Worm (Caenorhabditis elegans): ENCODE results near the gene col-109.

Gene col-109

DNA sequence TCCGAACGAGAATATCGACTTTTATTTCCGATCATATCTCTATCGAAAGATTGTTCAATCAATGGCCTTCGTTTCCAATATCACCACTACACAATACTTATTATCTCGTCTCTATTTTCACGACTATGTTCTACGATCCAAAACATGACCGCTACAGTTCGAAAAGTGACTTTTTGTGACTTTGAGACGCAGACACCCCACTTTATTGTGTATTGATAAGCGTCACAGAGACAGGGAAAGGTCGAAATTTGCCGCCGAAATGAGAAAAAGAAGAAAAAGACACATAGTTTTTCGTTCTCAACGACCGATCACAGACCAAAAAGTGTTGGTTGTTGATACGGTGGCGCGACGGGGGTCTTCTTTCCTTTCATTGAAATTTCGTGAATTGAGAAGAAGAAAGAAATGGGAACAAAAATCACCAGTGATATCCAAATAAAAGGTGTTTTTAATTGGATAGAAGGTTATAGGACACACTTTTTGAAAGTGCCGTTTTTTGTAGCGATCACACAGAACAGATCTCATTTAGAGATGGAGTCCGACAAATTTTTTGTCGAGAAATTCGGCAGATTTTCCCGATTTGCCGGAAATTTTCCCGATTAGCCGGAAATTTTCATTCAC is 39.4 kb upstream of the col-109 start:
- no peak for TF ChIP-seq mls-2 (tag; optimal IDR thresholded peaks at IDR 0.05)
- no peak for TF ChIP-seq flh-1 (GFP tag; optimal IDR thresholded peaks at IDR 0.05)
- TF ChIP-seq nhr-237 (tag; optimal IDR thresholded peaks at IDR 0.05) = no peak
- TF ChIP-seq ztf-11 (tag; optimal IDR thresholded peaks at IDR 0.05) = no peak
- TF ChIP-seq bed-3 (GFP tag; optimal IDR thresholded peaks at IDR 0.05) = no peak
- TF ChIP-seq lin-32 (GFP tag; optimal IDR thresholded peaks at IDR 0.05) = no peak
- no peak for TF ChIP-seq M03D4.4 (tag; optimal IDR thresholded peaks at IDR 0.05)

DNA sequence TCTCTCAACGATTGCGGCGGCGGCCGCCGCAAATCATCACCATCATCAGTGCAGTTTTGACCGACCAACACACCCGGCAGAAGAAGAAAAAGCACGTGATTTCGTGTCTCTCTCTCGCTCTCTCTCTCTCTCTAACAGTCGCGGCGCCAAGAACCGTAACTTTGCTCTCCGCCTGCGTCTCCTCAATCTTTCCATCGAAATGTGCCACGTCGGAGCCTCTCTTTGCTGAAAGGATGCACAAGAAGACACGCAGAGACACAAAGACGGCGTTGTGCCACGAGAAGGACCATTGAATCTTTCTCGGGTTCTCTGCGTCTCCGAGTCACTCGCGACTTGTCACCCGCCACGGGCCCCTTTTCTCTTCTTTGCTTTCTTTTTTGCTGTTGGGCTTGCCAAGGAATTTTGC is 37.8 kb upstream of the col-109 start:
- TF ChIP-seq unc-120 (tag; optimal IDR thresholded peaks at IDR 0.05; ENCODE audit: poor library complexity, severe bottlenecking) (peak; percentile 55), unc-62 (GFP tag; optimal IDR thresholded peaks at IDR 0.05) (peak; percentile 19), ceh-83 (GFP tag; optimal IDR thresholded peaks at IDR 0.05) (peak; percentile 30), mep-1 (tag; optimal IDR thresholded peaks at IDR 0.05) (no peak), nhr-237 (tag; optimal IDR thresholded peaks at IDR 0.05) (no peak), ces-1 (GFP tag; optimal IDR thresholded peaks at IDR 0.05) (peak; percentile 26), cnd-1 (tag; optimal IDR thresholded peaks at IDR 0.05) (no peak)

ce11 chrIV:1853934-1854438 is 33.9 kb upstream of the col-109 start:
- TF ChIP-seq nhr-12 (tag; optimal IDR thresholded peaks at IDR 0.05) = no peak
- TF ChIP-seq pha-4 (tag; optimal IDR thresholded peaks at IDR 0.05) = no peak
- no peak for TF ChIP-seq unc-120 (tag; optimal IDR thresholded peaks at IDR 0.05; ENCODE audit: poor library complexity, severe bottlenecking)
- no peak for TF ChIP-seq flh-1 (GFP tag; optimal IDR thresholded peaks at IDR 0.05)
- no peak for TF ChIP-seq nhr-2 (tag; optimal IDR thresholded peaks at IDR 0.05)
- TF ChIP-seq blmp-1 (tag; optimal IDR thresholded peaks at IDR 0.05) = no peak
- no peak for TF ChIP-seq bed-3 (GFP tag; optimal IDR thresholded peaks at IDR 0.05)
- TF ChIP-seq elt-3 (tag; optimal IDR thresholded peaks at IDR 0.05) = no peak
- TF ChIP-seq ceh-39 (tag; optimal IDR thresholded peaks at IDR 0.05) = no peak
- no peak for TF ChIP-seq ham-2 (GFP tag; optimal IDR thresholded peaks at IDR 0.05)
- TF ChIP-seq ces-1 (GFP tag; optimal IDR thresholded peaks at IDR 0.05) = no peak
- TF ChIP-seq nhr-76 (tag; optimal IDR thresholded peaks at IDR 0.05) = no peak
- no peak for TF ChIP-seq tbx-8 (GFP tag; optimal IDR thresholded peaks at IDR 0.05)
- TF ChIP-seq mep-1 (tag; optimal IDR thresholded peaks at IDR 0.05) = no peak
- no peak for TF ChIP-seq M03D4.4 (tag; optimal IDR thresholded peaks at IDR 0.05)
- TF ChIP-seq cnd-1 (tag; optimal IDR thresholded peaks at IDR 0.05) = no peak

- no peak for TF ChIP-seq unc-120 (tag; optimal IDR thresholded peaks at IDR 0.05; ENCODE audit: poor library complexity, severe bottlenecking)
- TF ChIP-seq ceh-43 (GFP tag; optimal IDR thresholded peaks at IDR 0.05) = no peak
- no peak for TF ChIP-seq elt-3 (tag; optimal IDR thresholded peaks at IDR 0.05)
- no peak for TF ChIP-seq nhr-237 (tag; optimal IDR thresholded peaks at IDR 0.05)
- no peak for TF ChIP-seq zip-8 (tag; optimal IDR thresholded peaks at IDR 0.05)
- TF ChIP-seq lsy-2 (tag; optimal IDR thresholded peaks at IDR 0.05) = no peak
- TF ChIP-seq blmp-1 (tag; optimal IDR thresholded peaks at IDR 0.05) = no peak
- no peak for TF ChIP-seq drap-1 (GFP tag; optimal IDR thresholded peaks at IDR 0.05)
- TF ChIP-seq ces-1 (GFP tag; optimal IDR thresholded peaks at IDR 0.05) = no peak
- no peak for TF ChIP-seq snpc-4 (tag; optimal IDR thresholded peaks at IDR 0.05)
- TF ChIP-seq elt-1 (tag; optimal IDR thresholded peaks at IDR 0.05; ENCODE audit: borderline replicate concordance, insufficient read depth) = no peak
- TF ChIP-seq sem-2 (GFP tag; optimal IDR thresholded peaks at IDR 0.05) = no peak
- no peak for TF ChIP-seq mls-2 (tag; optimal IDR thresholded peaks at IDR 0.05)
- no peak for TF ChIP-seq unc-39 (tag; optimal IDR thresholded peaks at IDR 0.05)
- TF ChIP-seq nhr-28 (tag; optimal IDR thresholded peaks at IDR 0.05) = no peak
- no peak for TF ChIP-seq hlh-1 (tag; optimal IDR thresholded peaks at IDR 0.05)
These were observed 27.9 kb upstream of the col-109 start, which contains the start of gene egl-4 for ce11 chrIV:1847912-1848311. TSS of gene egl-4 (plus strand) at chrIV:1848071.

DNA sequence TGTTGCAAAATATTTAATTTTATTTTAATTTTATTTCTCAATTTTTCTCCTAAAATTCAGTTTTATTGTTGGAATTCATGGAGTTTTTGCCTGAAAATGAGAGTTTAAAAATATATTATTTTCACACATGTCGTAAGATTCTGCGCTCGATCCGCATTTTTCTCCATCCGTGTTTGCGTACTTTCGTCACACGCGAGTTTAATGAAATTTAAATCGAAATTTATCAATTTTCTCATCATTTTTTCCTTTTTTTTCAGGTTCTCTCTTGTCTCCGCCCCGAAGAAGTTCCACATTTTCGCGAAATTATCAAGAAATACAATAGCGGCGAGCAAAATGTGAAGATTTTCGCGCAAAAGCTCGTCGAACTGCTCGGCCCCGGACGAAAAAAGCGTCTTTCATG is 26.4 kb upstream of the col-109 start:
- TF ChIP-seq blmp-1 (tag; optimal IDR thresholded peaks at IDR 0.05) (no peak), elt-1 (tag; optimal IDR thresholded peaks at IDR 0.05; ENCODE audit: borderline replicate concordance, insufficient read depth) (no peak), ces-1 (GFP tag; optimal IDR thresholded peaks at IDR 0.05) (peak; percentile 69), mls-2 (tag; optimal IDR thresholded peaks at IDR 0.05) (no peak)
